Fruit fly (Drosophila melanogaster) whole organism, prepupa: Measurements from ENCODE around the gene Or85d.

Experiments used
- CG10631 ChIP-seq: fragments of 200-800 bp; sonication (Bioruptor generic); optimal IDR thresholded peaks from 2 replicates; lab custom pipeline; 2016; ENCODE audit warnings: missing biosample characterization, missing genetic modification characterization
- CG11294 ChIP-seq: fragments of 200-800 bp; sonication (Bioruptor generic); IDR thresholded peaks from 2 replicates; pipeline ENCODE4 v1.3.6; 2022; ENCODE audit warnings: missing biosample characterization, missing genetic modification characterization
- CG11902 ChIP-seq: fragments of 200-800 bp; sonication (Bioruptor generic); optimal IDR thresholded peaks from 3 replicates; lab custom pipeline; 2016; ENCODE audit warnings: missing biosample characterization, missing genetic modification characterization
- CG15336 ChIP-seq: fragments of 200-800 bp; sonication (Bioruptor generic); IDR thresholded peaks from 2 replicates; pipeline ENCODE4 v1.3.6; 2022; ENCODE audit warnings: missing biosample characterization, missing genetic modification characterization
- CG32006 ChIP-seq: fragments of 200-800 bp; sonication (Bioruptor generic); optimal IDR thresholded peaks from 3 replicates; lab custom pipeline; 2017; ENCODE audit warnings: missing biosample characterization, mild to moderate bottlenecking, missing genetic modification characterization
- CG4318 ChIP-seq: fragments of 200-800 bp; sonication (Bioruptor generic); optimal IDR thresholded peaks from 3 replicates; lab custom pipeline; 2017; ENCODE audit warnings: missing biosample characterization, mild to moderate bottlenecking, missing genetic modification characterization
- CG6808 ChIP-seq: fragments of 200-800 bp; sonication (Bioruptor generic); optimal IDR thresholded peaks from 3 replicates; lab custom pipeline; 2017; ENCODE audit warnings: missing biosample characterization, missing genetic modification characterization, mild to moderate bottlenecking, moderate library complexity, missing genetic modification reagents
- CG8632 ChIP-seq: fragments of 200-800 bp; sonication (Bioruptor generic); optimal IDR thresholded peaks from 3 replicates; lab custom pipeline; 2016; ENCODE audit warnings: missing biosample characterization, missing genetic modification characterization
- Gug ChIP-seq: fragments of 200-800 bp; sonication (Bioruptor generic); IDR thresholded peaks from 2 replicates; pipeline ENCODE4 v1.3.6; 2022; ENCODE audit warnings: missing biosample characterization, missing genetic modification characterization
- Lpt ChIP-seq: fragments of 200-800 bp; sonication (Bioruptor generic); optimal IDR thresholded peaks from 3 replicates; lab custom pipeline; 2016; ENCODE audit warnings: missing biosample characterization, missing genetic modification characterization
- cyc ChIP-seq: fragments of 200-800 bp; sonication (Bioruptor generic); optimal IDR thresholded peaks from 3 replicates; lab custom pipeline; 2016; ENCODE audit warnings: missing biosample characterization, missing genetic modification characterization

- TF ChIP-seq CG11902: no peak
- no peak for TF ChIP-seq Gug (GFP tag; lab: Robert Waterston, UW)
- TF ChIP-seq CG4318 (GFP tag; lab: Kevin White, UChicago): no peak
- no peak for TF ChIP-seq CG11294 (GFP tag; lab: Robert Waterston, UW)
- no peak for TF ChIP-seq CG6808 (GFP tag; lab: Kevin White, UChicago)
- no peak for TF ChIP-seq Lpt
- TF ChIP-seq CG8632: no peak
- no peak for TF ChIP-seq CG15336 (GFP tag; lab: Robert Waterston, UW)
- TF ChIP-seq CG10631 (GFP tag; lab: Kevin White, UChicago): no peak
- no peak for TF ChIP-seq cyc (GFP tag; lab: Kevin White, UChicago)
- no peak for TF ChIP-seq CG32006 (GFP tag; lab: Kevin White, UChicago)
Observed at dm6 chr3R:8596161-8596560, 43.8 kb downstream of the Or85d start.
